Worm (Caenorhabditis elegans) whole organism, L4 larva: ENCODE results near the gene sprr-2.
A peak's percentile ranks its signal among the peaks of the same experiment; 100 is the strongest.

Experiments used
- R02D3.7 ChIP-seq: fragments of 150-350 bp; sonication (generic microtip); optimal IDR thresholded peaks from 3 replicates; lab custom pipeline; 2014; ENCODE audit warnings: missing biosample characterization, missing genetic modification characterization
- T26A8.4 ChIP-seq: fragments of 200-800 bp; sonication (Bioruptor generic); IDR thresholded peaks from 2 replicates; pipeline ENCODE4 v1.3.6; 2022; ENCODE audit warnings: missing genetic modification characterization, missing compliant biosample characterization
- Y105C5A.15 ChIP-seq: fragments of 200-800 bp; sonication (Bioruptor generic); IDR thresholded peaks from 2 replicates; pipeline ENCODE4 v1.3.6; 2022; ENCODE audit warnings: missing genetic modification characterization, missing compliant biosample characterization
- aha-1 ChIP-seq: fragments of 150-350 bp; peaks from one replicate; lab custom pipeline; 2014; ENCODE audit warnings: missing biosample characterization, missing genetic modification characterization
- ceh-28 ChIP-seq: fragments of 150-350 bp; optimal IDR thresholded peaks from 2 replicates; lab custom pipeline; 2014; ENCODE audit warnings: missing biosample characterization, missing genetic modification reagents, missing genetic modification characterization
- ceh-32 ChIP-seq: sonication (generic microtip); optimal IDR thresholded peaks from 2 replicates; lab custom pipeline; 2016; ENCODE audit warnings: mild to moderate bottlenecking, missing genetic modification characterization, missing compliant biosample characterization; ENCODE audit not compliant: poor library complexity
- ceh-62 ChIP-seq: sonication (generic microtip); optimal IDR thresholded peaks from 2 replicates; lab custom pipeline; 2017; ENCODE audit warnings: missing biosample characterization, missing genetic modification characterization
- ces-1 ChIP-seq: fragments of 150-350 bp; sonication (generic microtip); optimal IDR thresholded peaks from 4 replicates; lab custom pipeline; 2014; ENCODE audit warnings: missing biosample characterization, missing genetic modification reagents, missing genetic modification characterization
- cey-2 ChIP-seq: sonication (generic microtip); optimal IDR thresholded peaks from 3 replicates; lab custom pipeline; 2017; ENCODE audit warnings: missing genetic modification characterization, mild to moderate bottlenecking, missing compliant biosample characterization, antibody characterized with exemption, borderline replicate concordance; ENCODE audit not compliant: insufficient read depth
- ctbp-1 ChIP-seq: fragments of 200-800 bp; sonication (Bioruptor generic); IDR thresholded peaks from 2 replicates; pipeline ENCODE4 v1.3.6; 2022; ENCODE audit warnings: missing genetic modification reagents, missing genetic modification characterization, missing compliant biosample characterization
- daf-12 ChIP-seq: fragments of 150-350 bp; optimal IDR thresholded peaks from 2 replicates; lab custom pipeline; 2014; ENCODE audit warnings: missing biosample characterization, missing genetic modification reagents, missing genetic modification characterization
- daf-16 ChIP-seq, 3 experiments: sonication (generic microtip); optimal IDR thresholded peaks; 2 replicates each; lab custom pipeline; 2016 to 2017; ENCODE audit warnings: missing genetic modification characterization in 3 of 3, missing genetic modification reagents in 3 of 3, mild to moderate bottlenecking in 2 of 3, missing compliant biosample characterization in 2 of 3, missing biosample characterization in 1 of 3, moderate library complexity in 1 of 3
- daf-8 ChIP-seq: fragments of 200-800 bp; sonication (Bioruptor generic); IDR thresholded peaks from 2 replicates; pipeline ENCODE4 v1.3.6; 2022; ENCODE audit warnings: missing genetic modification characterization, missing compliant biosample characterization
- dmd-6 ChIP-seq: fragments of 200-800 bp; sonication (Bioruptor generic); IDR thresholded peaks from 2 replicates; pipeline ENCODE4 v1.3.6; 2022; ENCODE audit warnings: missing genetic modification reagents, missing genetic modification characterization, missing compliant biosample characterization
- duxl-1 ChIP-seq: sonication (generic microtip); optimal IDR thresholded peaks from 2 replicates; lab custom pipeline; 2016; ENCODE audit warnings: mild to moderate bottlenecking, missing genetic modification characterization, moderate library complexity, missing compliant biosample characterization; ENCODE audit not compliant: poor library complexity
- dve-1 ChIP-seq: sonication (generic microtip); optimal IDR thresholded peaks from 2 replicates; lab custom pipeline; 2017; ENCODE audit warnings: antibody characterized with exemption, mild to moderate bottlenecking, missing genetic modification characterization, missing compliant biosample characterization; ENCODE audit not compliant: insufficient read depth
- egl-43 ChIP-seq: fragments of 200-800 bp; sonication (Bioruptor generic); IDR thresholded peaks from 2 replicates; pipeline ENCODE4 v1.3.6; 2022; ENCODE audit warnings: missing genetic modification reagents, missing genetic modification characterization, missing compliant biosample characterization
- fkh-10 ChIP-seq: fragments of 150-350 bp; optimal IDR thresholded peaks from 2 replicates; lab custom pipeline; 2014; ENCODE audit warnings: missing biosample characterization, missing genetic modification reagents, missing genetic modification characterization
- gei-8 ChIP-seq: fragments of 200-800 bp; sonication (Bioruptor generic); optimal IDR thresholded peaks from 2 replicates; lab custom pipeline; 2018; ENCODE audit warnings: mild to moderate bottlenecking, missing genetic modification characterization, missing compliant biosample characterization
- hlh-11 ChIP-seq: fragments of 200-800 bp; sonication (Bioruptor generic); optimal IDR thresholded peaks from 2 replicates; lab custom pipeline; 2018; ENCODE audit warnings: mild to moderate bottlenecking, missing genetic modification characterization, missing compliant biosample characterization
- hlh-30 ChIP-seq: sonication (generic microtip); optimal IDR thresholded peaks from 2 replicates; lab custom pipeline; 2017; ENCODE audit warnings: antibody characterized with exemption, mild to moderate bottlenecking, missing genetic modification characterization, missing compliant biosample characterization; ENCODE audit not compliant: insufficient read depth
- hmg-1.1 ChIP-seq: fragments of 200-800 bp; sonication (Bioruptor generic); IDR thresholded peaks from 2 replicates; pipeline ENCODE4 v1.3.6; 2022; ENCODE audit warnings: missing genetic modification reagents, missing genetic modification characterization, missing compliant biosample characterization
- lin-1 ChIP-seq: fragments of 200-800 bp; sonication (Bioruptor generic); IDR thresholded peaks from 2 replicates; pipeline ENCODE4 v1.3.6; 2022; ENCODE audit warnings: missing genetic modification reagents, missing genetic modification characterization, missing compliant biosample characterization
- lin-15B ChIP-seq: fragments of 150-350 bp; sonication (generic microtip); optimal IDR thresholded peaks from 3 replicates; lab custom pipeline; 2014; ENCODE audit warnings: missing biosample characterization, missing genetic modification characterization
- lir-3 ChIP-seq: sonication (generic microtip); optimal IDR thresholded peaks from 2 replicates; lab custom pipeline; 2016; ENCODE audit warnings: mild to moderate bottlenecking, missing genetic modification characterization, missing compliant biosample characterization
- lsy-2 ChIP-seq, 2 experiments: fragments of 150-350 bp in 1 of 2; sonication (generic microtip) in 1 of 2; optimal IDR thresholded peaks; 2 replicates each; lab custom pipeline; 2014 to 2017; ENCODE audit warnings: missing biosample characterization in 2 of 2, missing genetic modification characterization in 2 of 2
- madf-5 ChIP-seq, 2 experiments: fragments of 200-800 bp; sonication (Bioruptor generic); IDR thresholded peaks; 2 replicates each; pipeline ENCODE4 v1.3.6; 2022; ENCODE audit warnings: missing compliant biosample characterization in 2 of 2, missing genetic modification characterization in 2 of 2
- nhr-25 ChIP-seq: sonication (generic microtip); optimal IDR thresholded peaks from 2 replicates; lab custom pipeline; 2017; ENCODE audit warnings: missing genetic modification characterization, mild to moderate bottlenecking, missing compliant biosample characterization, antibody characterized with exemption, moderate library complexity, borderline replicate concordance; ENCODE audit not compliant: insufficient read depth
- nhr-28 ChIP-seq: fragments of 150-350 bp; optimal IDR thresholded peaks from 2 replicates; lab custom pipeline; 2014; ENCODE audit warnings: missing biosample characterization, missing genetic modification characterization
- nhr-6 ChIP-seq: fragments of 150-350 bp; optimal IDR thresholded peaks from 2 replicates; lab custom pipeline; 2014; ENCODE audit warnings: missing biosample characterization, missing genetic modification characterization
- php-3 ChIP-seq: fragments of 200-800 bp; sonication (Bioruptor generic); IDR thresholded peaks from 2 replicates; pipeline ENCODE4 v1.3.6; 2022; ENCODE audit warnings: missing genetic modification reagents, missing genetic modification characterization, missing compliant biosample characterization
- pqm-1 ChIP-seq: sonication (generic microtip); optimal IDR thresholded peaks from 2 replicates; lab custom pipeline; 2017; ENCODE audit warnings: missing biosample characterization, missing genetic modification characterization
- sdz-12 ChIP-seq: fragments of 200-800 bp; sonication (Bioruptor generic); optimal IDR thresholded peaks from 2 replicates; lab custom pipeline; 2018; ENCODE audit warnings: mild to moderate bottlenecking, missing genetic modification characterization, missing compliant biosample characterization
- set-16 ChIP-seq: fragments of 200-800 bp; sonication (Bioruptor generic); IDR thresholded peaks from 2 replicates; pipeline ENCODE4 v1.3.6; 2022; ENCODE audit warnings: missing genetic modification reagents, missing genetic modification characterization, missing compliant biosample characterization
- snpc-1.2 ChIP-seq: fragments of 200-800 bp; sonication (Bioruptor generic); IDR thresholded peaks from 2 replicates; pipeline ENCODE4 v1.3.6; 2022; ENCODE audit warnings: missing genetic modification reagents, missing genetic modification characterization, missing compliant biosample characterization
- spr-1 ChIP-seq: sonication (generic microtip); optimal IDR thresholded peaks from 2 replicates; lab custom pipeline; 2016; ENCODE audit warnings: mild to moderate bottlenecking, missing genetic modification characterization, missing compliant biosample characterization
- unc-130 ChIP-seq: sonication (generic microtip); optimal IDR thresholded peaks from 2 replicates; lab custom pipeline; 2016; ENCODE audit warnings: missing genetic modification reagents, missing genetic modification characterization, missing compliant biosample characterization
- unc-62 ChIP-seq, 3 experiments: fragments of 150-350 bp in 1 of 3; sonication (generic microtip); optimal IDR thresholded peaks in 2 of 3; peaks in 1 of 3; 1 replicate in 1 of 3; 2 replicates in 2 of 3; lab custom pipeline; 2014 to 2017; ENCODE audit warnings: missing biosample characterization in 3 of 3, missing genetic modification characterization in 3 of 3, missing genetic modification reagents in 3 of 3, missing genotype in 1 of 3
- vab-7 ChIP-seq: fragments of 200-800 bp; sonication (Bioruptor generic); IDR thresholded peaks from 2 replicates; pipeline ENCODE4 v1.3.6; 2022; ENCODE audit warnings: missing genetic modification reagents, missing genetic modification characterization, missing compliant biosample characterization
- zip-11 ChIP-seq: fragments of 200-800 bp; sonication (Bioruptor generic); IDR thresholded peaks from 2 replicates; pipeline ENCODE4 v1.3.6; 2022; ENCODE audit warnings: missing genetic modification characterization, missing compliant biosample characterization
- ztf-11 ChIP-seq: fragments of 150-350 bp; optimal IDR thresholded peaks from 2 replicates; lab custom pipeline; 2014; ENCODE audit warnings: missing biosample characterization, missing genetic modification characterization
- ztf-7 ChIP-seq: fragments of 150-350 bp; optimal IDR thresholded peaks from 2 replicates; lab custom pipeline; 2014; ENCODE audit warnings: missing biosample characterization, missing genetic modification characterization

sprr-2 gene

DNA sequence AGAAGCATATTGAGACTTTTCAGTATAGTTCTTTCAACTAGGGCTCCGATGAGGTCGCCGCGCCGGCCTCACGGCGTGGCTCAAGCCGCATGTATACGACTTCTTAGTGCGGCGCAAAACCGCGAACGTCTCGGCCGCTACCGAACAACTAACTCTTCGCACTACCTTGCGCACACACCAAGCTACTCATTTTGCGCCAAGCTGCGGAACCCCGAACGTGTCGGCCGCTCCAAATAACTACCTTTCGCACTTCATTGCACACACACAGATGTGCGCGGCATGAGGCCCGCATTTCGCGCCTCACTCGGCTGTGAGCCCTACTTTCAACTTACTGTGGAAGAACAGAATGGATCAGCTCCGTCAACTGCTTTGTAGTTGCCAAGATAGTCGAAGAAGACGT, 25.4 kb upstream of the sprr-2 start:
- peak; percentile 63; the same call in 1 of the 2 replicates for TF ChIP-seq snpc-1.2 (GFP tag; lab: Robert Waterston, UW)
- peak; percentile 59; the same call in 1 of the 2 replicates for TF ChIP-seq set-16
- TF ChIP-seq cey-2 (tag; lab: Kevin White, UChicago) = no peak
- 0 out of 4 replicates have a peak, but pooled peaks of 1 of the 2 experiments have one; percentile 49 for TF ChIP-seq madf-5 (GFP tag; IDR thresholded peaks at IDR 0.05; lab: Robert Waterston, UW)

- no peak for TF ChIP-seq egl-43
- TF ChIP-seq fkh-10 (GFP tag; lab: Kevin White, UChicago) = no peak
- TF ChIP-seq T26A8.4 = no peak
- TF ChIP-seq unc-62 (GFP tag; optimal IDR thresholded peaks at IDR 0.05 in 1 of 2; lab: Kevin White, UChicago) = peak in 1 of 2 experiments; percentile 94
- no peak for TF ChIP-seq unc-62 (tag; optimal IDR thresholded peaks at IDR 0.05; lab: Kevin White, UChicago)
- TF ChIP-seq pqm-1 = peak; percentile 73
- no peak for TF ChIP-seq daf-16 (GFP tag; optimal IDR thresholded peaks at IDR 0.05; lab: Kevin White, UChicago)
- TF ChIP-seq daf-16 (tag; optimal IDR thresholded peaks at IDR 0.05; lab: Kevin White, UChicago) = peak; percentile 65
- no peak for TF ChIP-seq ceh-28
- no peak for TF ChIP-seq ces-1 (GFP tag; lab: Kevin White, UChicago)
- no peak for TF ChIP-seq ceh-62 (tag; lab: Kevin White, UChicago)
- TF ChIP-seq R02D3.7 (tag; lab: Kevin White, UChicago) = no peak
- TF ChIP-seq vab-7 (GFP tag; lab: Robert Waterston, UW) = no peak
- no peak for TF ChIP-seq lin-1
- no peak for TF ChIP-seq Y105C5A.15 (GFP tag; lab: Robert Waterston, UW)
- TF ChIP-seq dve-1 (tag; lab: Kevin White, UChicago) = peak; percentile 31
- no peak for TF ChIP-seq spr-1 (tag; lab: Kevin White, UChicago)
- TF ChIP-seq hlh-11 = peak; percentile 56
- no peak for TF ChIP-seq ztf-7 (tag; lab: Kevin White, UChicago)
- no peak for TF ChIP-seq nhr-6 (tag; lab: Kevin White, UChicago)
- TF ChIP-seq zip-11 = no peak
- TF ChIP-seq duxl-1 (tag; lab: Kevin White, UChicago) = no peak
- TF ChIP-seq aha-1 = peak; percentile 9
- TF ChIP-seq ztf-11 (tag; lab: Kevin White, UChicago) = no peak
- TF ChIP-seq lin-15B (tag; lab: Kevin White, UChicago) = no peak
- no peak for TF ChIP-seq ctbp-1 (GFP tag; lab: Robert Waterston, UW)
- TF ChIP-seq unc-130 (GFP tag; lab: Kevin White, UChicago) = no peak
- peak; percentile 68 for TF ChIP-seq dmd-6 (GFP tag; lab: Robert Waterston, UW)
- TF ChIP-seq nhr-28 (tag; lab: Kevin White, UChicago) = peak; percentile 79
Observed at ce11 chrX:14768989-14769388, 24.3 kb upstream of the sprr-2 start.

- TF ChIP-seq hlh-11 = peak; percentile 6
- peak; percentile 63 for TF ChIP-seq aha-1
- TF ChIP-seq sdz-12 = no peak
- peak; percentile 65 for TF ChIP-seq pqm-1
- no peak for TF ChIP-seq snpc-1.2 (GFP tag; lab: Robert Waterston, UW)
- TF ChIP-seq dmd-6 (GFP tag; lab: Robert Waterston, UW) = peak; percentile 52
- peak; percentile 40 for TF ChIP-seq nhr-28 (tag; lab: Kevin White, UChicago)
- peak; percentile 1 for TF ChIP-seq dve-1 (tag; lab: Kevin White, UChicago)
- TF ChIP-seq daf-8 (GFP tag; lab: Robert Waterston, UW) = no peak
- TF ChIP-seq, all 104 proteins: peak for 6
Observed at ce11 chrX:14770336-14770735, 22.9 kb upstream of the sprr-2 start.

DNA sequence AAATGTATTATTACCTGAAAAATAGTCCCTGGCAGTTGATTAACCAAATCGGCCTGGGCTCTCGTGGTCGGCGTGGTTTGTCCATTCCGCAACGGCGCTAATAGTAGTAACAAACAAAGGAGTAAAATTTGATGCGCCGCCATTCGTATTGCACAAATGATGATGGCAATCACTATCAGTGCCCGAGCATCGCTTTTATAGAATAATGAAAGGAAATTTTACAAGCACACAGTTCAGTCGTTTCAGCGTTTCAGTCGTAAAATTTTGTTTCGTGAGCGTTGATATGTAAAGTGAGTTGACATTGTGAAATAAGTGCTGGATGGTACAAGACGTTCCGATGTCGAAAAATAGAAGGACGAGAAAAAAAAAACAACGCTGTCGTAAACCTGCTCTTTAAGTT, 21.6 kb upstream of the sprr-2 start, which contains the start of gene Y16B4A.2:
Gene Y16B4A.2, minus strand, starts transcription at position 170 of the 400 bp plus-strand sequence.
- TF ChIP-seq daf-12 = no peak
- TF ChIP-seq dve-1 (tag; lab: Kevin White, UChicago) = no peak
- peak; percentile 10 for TF ChIP-seq hlh-11
- TF ChIP-seq hlh-30 (tag; lab: Kevin White, UChicago) = no peak
- no peak for TF ChIP-seq gei-8 (GFP tag; lab: Kevin White, UChicago)
- TF ChIP-seq lsy-2 (tag; optimal IDR thresholded peaks at IDR 0.05; lab: Kevin White, UChicago) = no peak
- TF ChIP-seq php-3 (GFP tag; lab: Robert Waterston, UW) = peak; percentile 70; the same call in 1 of the 2 replicates
- no peak for TF ChIP-seq ceh-32 (tag; lab: Kevin White, UChicago)
- TF ChIP-seq hmg-1.1 (GFP tag; lab: Robert Waterston, UW) = no peak
- TF ChIP-seq nhr-25 (tag; lab: Kevin White, UChicago) = no peak
- no peak for TF ChIP-seq lir-3 (tag; lab: Kevin White, UChicago)
- TF ChIP-seq nhr-28 (tag; lab: Kevin White, UChicago) = peak; percentile 27
- peak; percentile 46 for TF ChIP-seq pqm-1
- TF ChIP-seq dmd-6 (GFP tag; lab: Robert Waterston, UW) = peak; percentile 39; the same call in 1 of the 2 replicates
